Fruit fly (Drosophila melanogaster): Measurements from ENCODE around the gene CG8460.

dm6 chr2L:8156682-8157081, 40.3 kb upstream of the CG8460 start:
- no peak for TF ChIP-seq Hr78 (GFP tag; optimal IDR thresholded peaks at IDR 0.05)
- TF ChIP-seq pan (optimal IDR thresholded peaks at IDR 0.05) = no peak
- peak; percentile 76 for TF ChIP-seq br (GFP tag; optimal IDR thresholded peaks at IDR 0.05)
- peak; percentile 52 for TF ChIP-seq Sp1 (GFP tag; optimal IDR thresholded peaks at IDR 0.05)
- TF ChIP-seq Dfd (GFP tag; optimal IDR thresholded peaks at IDR 0.05) = no peak
- no peak for TF ChIP-seq jim (GFP tag; optimal IDR thresholded peaks at IDR 0.05)
- no peak for TF ChIP-seq Myc (optimal IDR thresholded peaks at IDR 0.05)
